Worm (Caenorhabditis elegans) whole organism, mixed stage, embryonic: ENCODE results near the gene mcu-1.

Experiments
- M03D4.4 ChIP-seq: sonication (generic microtip); optimal IDR thresholded peaks from 2 replicates; lab custom pipeline; 2017; ENCODE audit warnings: mild to moderate bottlenecking, missing genetic modification characterization, missing compliant biosample characterization
- bed-3 ChIP-seq: fragments of 200-800 bp; sonication (Bioruptor generic); optimal IDR thresholded peaks from 3 replicates; lab custom pipeline; 2018; ENCODE audit warnings: mild to moderate bottlenecking, missing genetic modification characterization, moderate library complexity, missing compliant biosample characterization
- blmp-1 ChIP-seq: fragments of 150-350 bp; optimal IDR thresholded peaks from 2 replicates; lab custom pipeline; 2014; ENCODE audit warnings: missing biosample characterization, missing genetic modification characterization
- ceh-39 ChIP-seq: fragments of 150-350 bp; optimal IDR thresholded peaks from 2 replicates; lab custom pipeline; 2014; ENCODE audit warnings: missing biosample characterization, missing genetic modification characterization
- ceh-43 ChIP-seq: fragments of 200-800 bp; sonication (Bioruptor generic); optimal IDR thresholded peaks from 2 replicates; lab custom pipeline; 2018; ENCODE audit warnings: mild to moderate bottlenecking, missing genetic modification characterization, moderate library complexity, missing compliant biosample characterization
- ceh-83 ChIP-seq: fragments of 200-800 bp; sonication (Bioruptor generic); optimal IDR thresholded peaks from 2 replicates; lab custom pipeline; 2018; ENCODE audit warnings: mild to moderate bottlenecking, missing genetic modification characterization, missing compliant biosample characterization
- ces-1 ChIP-seq: fragments of 150-350 bp; optimal IDR thresholded peaks from 2 replicates; lab custom pipeline; 2014; ENCODE audit warnings: missing biosample characterization, missing genetic modification reagents, missing genetic modification characterization
- cnd-1 ChIP-seq: fragments of 200-800 bp; sonication (Bioruptor generic); optimal IDR thresholded peaks from 2 replicates; lab custom pipeline; 2018; ENCODE audit warnings: mild to moderate bottlenecking, missing genetic modification characterization, missing compliant biosample characterization
- elt-1 ChIP-seq: sonication (generic microtip); optimal IDR thresholded peaks from 2 replicates; lab custom pipeline; 2017; ENCODE audit warnings: missing genetic modification characterization, mild to moderate bottlenecking, missing compliant biosample characterization, antibody characterized with exemption, moderate library complexity, borderline replicate concordance; ENCODE audit not compliant: insufficient read depth
- elt-3 ChIP-seq: fragments of 150-350 bp; optimal IDR thresholded peaks from 2 replicates; lab custom pipeline; 2014; ENCODE audit warnings: missing biosample characterization, missing genetic modification characterization
- flh-1 ChIP-seq: fragments of 200-800 bp; sonication (Bioruptor generic); optimal IDR thresholded peaks from 2 replicates; lab custom pipeline; 2018; ENCODE audit warnings: mild to moderate bottlenecking, missing genetic modification characterization, moderate library complexity, missing compliant biosample characterization
- ham-2 ChIP-seq: fragments of 200-800 bp; sonication (Bioruptor generic); optimal IDR thresholded peaks from 2 replicates; lab custom pipeline; 2018; ENCODE audit warnings: mild to moderate bottlenecking, missing genetic modification characterization, missing compliant biosample characterization
- hlh-1 ChIP-seq: fragments of 150-350 bp; optimal IDR thresholded peaks from 2 replicates; lab custom pipeline; 2014; ENCODE audit warnings: missing biosample characterization, missing genetic modification reagents, missing genetic modification characterization
- lin-13 ChIP-seq: fragments of 150-350 bp; optimal IDR thresholded peaks from 2 replicates; lab custom pipeline; 2014; ENCODE audit warnings: missing biosample characterization, missing genetic modification characterization
- lin-32 ChIP-seq: fragments of 200-800 bp; sonication (Bioruptor generic); optimal IDR thresholded peaks from 2 replicates; lab custom pipeline; 2018; ENCODE audit warnings: mild to moderate bottlenecking, missing genetic modification characterization, missing compliant biosample characterization
- lsy-2 ChIP-seq: fragments of 150-350 bp; optimal IDR thresholded peaks from 2 replicates; lab custom pipeline; 2014; ENCODE audit warnings: missing biosample characterization, missing genetic modification characterization
- mab-5 ChIP-seq: fragments of 150-350 bp; optimal IDR thresholded peaks from 2 replicates; lab custom pipeline; 2014; ENCODE audit warnings: missing biosample characterization, missing genetic modification characterization
- nhr-12 ChIP-seq: fragments of 150-350 bp; optimal IDR thresholded peaks from 2 replicates; lab custom pipeline; 2014; ENCODE audit warnings: missing biosample characterization, missing genetic modification characterization
- nhr-2 ChIP-seq: fragments of 150-350 bp; optimal IDR thresholded peaks from 2 replicates; lab custom pipeline; 2014; ENCODE audit warnings: missing biosample characterization, missing genetic modification characterization
- nhr-237 ChIP-seq: fragments of 150-350 bp; optimal IDR thresholded peaks from 2 replicates; lab custom pipeline; 2014; ENCODE audit warnings: missing biosample characterization, missing genetic modification characterization
- nhr-28 ChIP-seq: fragments of 150-350 bp; optimal IDR thresholded peaks from 2 replicates; lab custom pipeline; 2014; ENCODE audit warnings: missing biosample characterization, missing genetic modification characterization
- nhr-76 ChIP-seq: sonication (generic microtip); optimal IDR thresholded peaks from 2 replicates; lab custom pipeline; 2017; ENCODE audit warnings: missing biosample characterization, missing genetic modification characterization
- pha-4 ChIP-seq: fragments of 150-350 bp; optimal IDR thresholded peaks from 2 replicates; lab custom pipeline; 2018; ENCODE audit warnings: missing biosample characterization, missing genetic modification reagents, missing genetic modification characterization
- snpc-4 ChIP-seq: fragments of 150-350 bp; optimal IDR thresholded peaks from 2 replicates; lab custom pipeline; 2014; ENCODE audit warnings: missing biosample characterization, missing genetic modification characterization
- sptf-1 ChIP-seq: sonication (generic microtip); optimal IDR thresholded peaks from 2 replicates; lab custom pipeline; 2017; ENCODE audit warnings: mild to moderate bottlenecking, missing genetic modification characterization, moderate library complexity, missing compliant biosample characterization
- tbx-8 ChIP-seq: fragments of 200-800 bp; sonication (Bioruptor generic); optimal IDR thresholded peaks from 2 replicates; lab custom pipeline; 2018; ENCODE audit warnings: mild to moderate bottlenecking, missing genetic modification characterization, moderate library complexity, missing compliant biosample characterization
- unc-120 ChIP-seq: sonication (generic microtip); optimal IDR thresholded peaks from 2 replicates; lab custom pipeline; 2017; ENCODE audit warnings: missing genetic modification characterization, missing compliant biosample characterization; ENCODE audit not compliant: poor library complexity, severe bottlenecking
- unc-39 ChIP-seq: fragments of 150-350 bp; optimal IDR thresholded peaks from 2 replicates; lab custom pipeline; 2014; ENCODE audit warnings: missing biosample characterization, missing genetic modification characterization
- unc-62 ChIP-seq: fragments of 150-350 bp; optimal IDR thresholded peaks from 2 replicates; lab custom pipeline; 2014; ENCODE audit warnings: missing biosample characterization, missing genetic modification reagents, missing genetic modification characterization
- zip-8 ChIP-seq: fragments of 150-350 bp; optimal IDR thresholded peaks from 2 replicates; lab custom pipeline; 2014; ENCODE audit warnings: missing biosample characterization, missing genetic modification characterization
- ztf-11 ChIP-seq: fragments of 150-350 bp; optimal IDR thresholded peaks from 2 replicates; lab custom pipeline; 2014; ENCODE audit warnings: missing biosample characterization, missing genetic modification characterization

mcu-1 gene

ce11 chrIV:5944172-5944571 lies 5.1 kb upstream of the mcu-1 start:
- TF ChIP-seq ces-1 (GFP tag; lab: Kevin White, UChicago) (no peak), flh-1 (GFP tag; lab: Kevin White, UChicago) (no peak), sptf-1 (no peak), mab-5 (tag; lab: Kevin White, UChicago) (no peak), blmp-1 (tag; lab: Kevin White, UChicago) (no peak), ceh-39 (tag; lab: Kevin White, UChicago) (no peak), elt-3 (tag; lab: Kevin White, UChicago) (no peak), cnd-1 (tag; lab: Kevin White, UChicago) (no peak), elt-1 (tag; lab: Kevin White, UChicago) (no peak), lsy-2 (no peak), nhr-2 (no peak), lin-13 (tag; lab: Kevin White, UChicago) (no peak), pha-4 (tag; lab: Kevin White, UChicago) (no peak), unc-39 (no peak), tbx-8 (GFP tag; lab: Kevin White, UChicago) (no peak), ceh-83 (GFP tag; lab: Kevin White, UChicago) (no peak), lin-32 (GFP tag; lab: Kevin White, UChicago) (no peak), unc-120 (tag; lab: Kevin White, UChicago) (no peak)

ce11 chrIV:5941236-5941976 lies 2.4 kb upstream of the mcu-1 start, which contains the start of gene pfkb-1.2:
pfkb-1.2 (plus strand) TSS chrIV:5941926.
- peak; percentile 18 for TF ChIP-seq nhr-2
- TF ChIP-seq ces-1 (GFP tag; lab: Kevin White, UChicago), result peak; percentile 50
- no peak for TF ChIP-seq ham-2 (GFP tag; lab: Kevin White, UChicago)
- TF ChIP-seq, all 35 proteins: peak for 2

- TF ChIP-seq lsy-2, result no peak
- no peak for TF ChIP-seq unc-39
- no peak for TF ChIP-seq zip-8 (tag; lab: Kevin White, UChicago)
- TF ChIP-seq lin-13 (tag; lab: Kevin White, UChicago), result no peak
- TF ChIP-seq unc-62 (GFP tag; lab: Kevin White, UChicago), result no peak
- TF ChIP-seq ceh-43 (GFP tag; lab: Kevin White, UChicago), result no peak
- TF ChIP-seq mab-5 (tag; lab: Kevin White, UChicago), result no peak
- TF ChIP-seq nhr-12 (tag; lab: Kevin White, UChicago), result no peak
- no peak for TF ChIP-seq nhr-28 (tag; lab: Kevin White, UChicago)
- no peak for TF ChIP-seq ztf-11 (tag; lab: Kevin White, UChicago)
- no peak for TF ChIP-seq ham-2 (GFP tag; lab: Kevin White, UChicago)
- no peak for TF ChIP-seq nhr-237 (tag; lab: Kevin White, UChicago)
- TF ChIP-seq ceh-39 (tag; lab: Kevin White, UChicago), result no peak
- TF ChIP-seq bed-3, result no peak
- TF ChIP-seq cnd-1 (tag; lab: Kevin White, UChicago), result no peak
- TF ChIP-seq ces-1 (GFP tag; lab: Kevin White, UChicago), result no peak
Measured at ce11 chrIV:5940608-5941007, 1.6 kb upstream of the mcu-1 start.

- peak; percentile 76 for TF ChIP-seq lsy-2
- TF ChIP-seq ztf-11 (tag; lab: Kevin White, UChicago), result no peak
Measured at ce11 chrIV:5939908-5940307, 878 bp upstream of the mcu-1 start.

- TF ChIP-seq ham-2 (GFP tag; lab: Kevin White, UChicago), result no peak
- TF ChIP-seq unc-39, result no peak
- TF ChIP-seq unc-120 (tag; lab: Kevin White, UChicago), result no peak
- no peak for TF ChIP-seq M03D4.4
- no peak for TF ChIP-seq lin-32 (GFP tag; lab: Kevin White, UChicago)
Measured at ce11 chrIV:5937106-5937505, 1.9 kb downstream of the mcu-1 start.

- TF ChIP-seq unc-39 (no peak), ceh-39 (tag; lab: Kevin White, UChicago) (no peak), hlh-1 (tag; lab: Kevin White, UChicago) (no peak), blmp-1 (tag; lab: Kevin White, UChicago) (no peak), lin-32 (GFP tag; lab: Kevin White, UChicago) (no peak), flh-1 (GFP tag; lab: Kevin White, UChicago) (no peak), zip-8 (tag; lab: Kevin White, UChicago) (no peak), nhr-28 (tag; lab: Kevin White, UChicago) (no peak), nhr-76 (tag; lab: Kevin White, UChicago) (no peak), nhr-12 (tag; lab: Kevin White, UChicago) (no peak), tbx-8 (GFP tag; lab: Kevin White, UChicago) (no peak), lsy-2 (no peak), ceh-83 (GFP tag; lab: Kevin White, UChicago) (no peak), elt-3 (tag; lab: Kevin White, UChicago) (no peak), nhr-237 (tag; lab: Kevin White, UChicago) (no peak), snpc-4 (no peak), bed-3 (no peak)
Measured at ce11 chrIV:5934046-5934445, 5.0 kb downstream of the mcu-1 start, which contains the start of gene H32C10.1. H32C10.1 (plus strand) TSS chrIV:5934346.
